Worm (Caenorhabditis elegans) whole organism, L2 larva: ENCODE measurements around the gene cbp-1.

Experiments used
- Y55F3AM.14 ChIP-seq: fragments of 200-800 bp; sonication (Bioruptor generic); optimal IDR thresholded peaks from 2 replicates; lab custom pipeline; 2018; ENCODE audit warnings: mild to moderate bottlenecking, missing genetic modification characterization, missing compliant biosample characterization
- ceh-16 ChIP-seq: fragments of 150-350 bp; optimal IDR thresholded peaks from 2 replicates; lab custom pipeline; 2014; ENCODE audit warnings: missing biosample characterization, missing genetic modification characterization
- dmd-4 ChIP-seq: sonication (generic microtip); optimal IDR thresholded peaks from 2 replicates; lab custom pipeline; 2017; ENCODE audit warnings: missing biosample characterization, missing genetic modification characterization
- nhr-23 ChIP-seq: fragments of 150-350 bp; optimal IDR thresholded peaks from 2 replicates; lab custom pipeline; 2014; ENCODE audit warnings: missing biosample characterization, missing genetic modification reagents, missing genetic modification characterization
- skn-1 ChIP-seq: sonication (generic microtip); optimal IDR thresholded peaks from 2 replicates; lab custom pipeline; 2017; ENCODE audit warnings: missing biosample characterization, missing genetic modification characterization
- unc-55 ChIP-seq: fragments of 150-350 bp; sonication (generic microtip); optimal IDR thresholded peaks from 3 replicates; lab custom pipeline; 2014; ENCODE audit warnings: missing biosample characterization, missing genetic modification reagents, missing genetic modification characterization
- unc-62 ChIP-seq: fragments of 150-350 bp; optimal IDR thresholded peaks from 2 replicates; lab custom pipeline; 2014; ENCODE audit warnings: missing biosample characterization, missing genetic modification reagents, missing genetic modification characterization
- ztf-4 ChIP-seq: fragments of 150-350 bp; optimal IDR thresholded peaks from 2 replicates; lab custom pipeline; 2014; ENCODE audit warnings: missing biosample characterization, missing genetic modification characterization

- TF ChIP-seq dmd-4 (tag; lab: Kevin White, UChicago) (no peak), Y55F3AM.14 (GFP tag; lab: Kevin White, UChicago) (no peak), unc-62 (GFP tag; lab: Kevin White, UChicago) (no peak), ceh-16 (tag; lab: Kevin White, UChicago) (no peak), unc-55 (GFP tag; lab: Kevin White, UChicago) (no peak), nhr-23 (no peak), skn-1 (tag; lab: Kevin White, UChicago) (no peak), ztf-4 (tag; lab: Kevin White, UChicago) (no peak)
These were observed 7.5 kb upstream of the cbp-1 start, which contains the start of gene rmd-1 for ce11 chrIII:9758848-9759247.
